Worm (Caenorhabditis elegans) whole organism, L1 larva: Measurements from ENCODE around the gene nhr-132.

Experiments
- C34B4.2 ChIP-seq: sonication (generic microtip); optimal IDR thresholded peaks from 2 replicates; lab custom pipeline; 2017; ENCODE audit warnings: mild to moderate bottlenecking, missing genetic modification characterization, missing compliant biosample characterization
- alr-1 ChIP-seq: fragments of 200-800 bp; sonication (Bioruptor generic); optimal IDR thresholded peaks from 2 replicates; lab custom pipeline; 2018; ENCODE audit warnings: borderline replicate concordance, mild to moderate bottlenecking, missing genetic modification characterization, missing compliant biosample characterization
- ceh-8 ChIP-seq: fragments of 200-800 bp; sonication (Bioruptor generic); optimal IDR thresholded peaks from 2 replicates; lab custom pipeline; 2018; ENCODE audit warnings: mild to moderate bottlenecking, missing genetic modification characterization, moderate library complexity, missing compliant biosample characterization
- ceh-82 ChIP-seq, 3 experiments: fragments of 150-350 bp in 1 of 3; sonication (generic microtip) in 2 of 3; optimal IDR thresholded peaks; 2 replicates each; lab custom pipeline; 2014 to 2017; ENCODE audit warnings: missing biosample characterization in 3 of 3, missing genetic modification characterization in 3 of 3
- ceh-90 ChIP-seq: sonication (generic microtip); optimal IDR thresholded peaks from 2 replicates; lab custom pipeline; 2016; ENCODE audit warnings: missing genetic modification characterization, missing compliant biosample characterization
- dpl-1 ChIP-seq, 3 experiments: fragments of 150-350 bp in 2 of 3; sonication (generic microtip) in 1 of 3; optimal IDR thresholded peaks; 2 replicates each; lab custom pipeline; 2014 to 2017; ENCODE audit warnings: missing biosample characterization in 3 of 3, missing genetic modification characterization in 3 of 3, missing genetic modification reagents in 3 of 3
- dsc-1 ChIP-seq: sonication (generic microtip); optimal IDR thresholded peaks from 2 replicates; lab custom pipeline; 2016; ENCODE audit warnings: mild to moderate bottlenecking, missing genetic modification characterization, missing compliant biosample characterization
- efl-1 ChIP-seq, 4 experiments: fragments of 150-350 bp; optimal IDR thresholded peaks in 3 of 4; peaks in 1 of 4; 1 replicate in 1 of 4; 2 replicates in 3 of 4; lab custom pipeline; 2014; ENCODE audit warnings: missing biosample characterization in 2 of 4, missing genetic modification characterization in 2 of 4, missing genetic modification reagents in 2 of 4
- efl-3 ChIP-seq: fragments of 200-800 bp; sonication (Bioruptor generic); optimal IDR thresholded peaks from 2 replicates; lab custom pipeline; 2018; ENCODE audit warnings: mild to moderate bottlenecking, missing genetic modification characterization, missing compliant biosample characterization
- egl-13 ChIP-seq: sonication (generic microtip); optimal IDR thresholded peaks from 2 replicates; lab custom pipeline; 2016; ENCODE audit warnings: missing genotype, missing genetic modification reagents, missing genetic modification characterization, missing compliant biosample characterization
- fkh-10 ChIP-seq: sonication (generic microtip); optimal IDR thresholded peaks from 2 replicates; lab custom pipeline; 2017; ENCODE audit warnings: missing biosample characterization, missing genetic modification reagents, missing genetic modification characterization
- fkh-8 ChIP-seq: sonication (generic microtip); optimal IDR thresholded peaks from 2 replicates; lab custom pipeline; 2016; ENCODE audit warnings: mild to moderate bottlenecking, missing genetic modification characterization, missing compliant biosample characterization
- fos-1 ChIP-seq: fragments of 150-350 bp; optimal IDR thresholded peaks from 2 replicates; lab custom pipeline; 2014; ENCODE audit warnings: missing biosample characterization, missing genetic modification characterization
- grh-1 ChIP-seq: fragments of 200-800 bp; sonication (Bioruptor generic); IDR thresholded peaks from 2 replicates; pipeline ENCODE4 v1.3.6; 2022; ENCODE audit warnings: missing genetic modification reagents, missing genetic modification characterization, missing compliant biosample characterization
- hlh-17 ChIP-seq: fragments of 200-800 bp; sonication (Bioruptor generic); optimal IDR thresholded peaks from 2 replicates; lab custom pipeline; 2018; ENCODE audit warnings: missing genetic modification characterization, mild to moderate bottlenecking, missing compliant biosample characterization, moderate library complexity, borderline replicate concordance
- hpl-2 ChIP-seq: fragments of 150-350 bp; optimal IDR thresholded peaks from 2 replicates; lab custom pipeline; 2014; ENCODE audit warnings: missing biosample characterization, missing genetic modification reagents, missing genetic modification characterization
- lin-14 ChIP-seq: fragments of 200-800 bp; sonication (Bioruptor generic); optimal IDR thresholded peaks from 2 replicates; lab custom pipeline; 2018; ENCODE audit warnings: mild to moderate bottlenecking, missing genetic modification characterization, moderate library complexity, missing compliant biosample characterization
- lir-3 ChIP-seq: sonication (generic microtip); optimal IDR thresholded peaks from 2 replicates; lab custom pipeline; 2016; ENCODE audit warnings: mild to moderate bottlenecking, missing genetic modification characterization, moderate library complexity, missing compliant biosample characterization; ENCODE audit not compliant: poor library complexity
- mab-9 ChIP-seq: fragments of 200-800 bp; sonication (Bioruptor generic); IDR thresholded peaks from 2 replicates; pipeline ENCODE4 v1.3.6; 2022; ENCODE audit warnings: missing genetic modification reagents, missing genetic modification characterization, missing compliant biosample characterization
- mdl-1 ChIP-seq, 2 experiments: fragments of 150-350 bp; optimal IDR thresholded peaks; 2 replicates each; lab custom pipeline; 2014 to 2017; ENCODE audit warnings: missing biosample characterization in 2 of 2, missing genetic modification characterization in 2 of 2, inconsistent platforms in 1 of 2
- nhr-20 ChIP-seq: sonication (generic microtip); optimal IDR thresholded peaks from 2 replicates; lab custom pipeline; 2016; ENCODE audit warnings: mild to moderate bottlenecking, missing genetic modification characterization, missing compliant biosample characterization
- nhr-47 ChIP-seq: sonication (generic microtip); optimal IDR thresholded peaks from 2 replicates; lab custom pipeline; 2016; ENCODE audit warnings: mild to moderate bottlenecking, missing genetic modification characterization, moderate library complexity, missing compliant biosample characterization
- nhr-76 ChIP-seq: sonication (generic microtip); optimal IDR thresholded peaks from 2 replicates; lab custom pipeline; 2017; ENCODE audit warnings: missing biosample characterization, missing genetic modification characterization
- nhr-90 ChIP-seq: sonication (generic microtip); optimal IDR thresholded peaks from 2 replicates; lab custom pipeline; 2016; ENCODE audit warnings: mild to moderate bottlenecking, missing genetic modification characterization, missing compliant biosample characterization; ENCODE audit not compliant: poor library complexity
- pax-3 ChIP-seq: fragments of 200-800 bp; sonication (Bioruptor generic); optimal IDR thresholded peaks from 2 replicates; lab custom pipeline; 2018; ENCODE audit warnings: mild to moderate bottlenecking, missing genetic modification characterization, moderate library complexity, missing compliant biosample characterization
- rnt-1 ChIP-seq: sonication (generic microtip); optimal IDR thresholded peaks from 2 replicates; lab custom pipeline; 2016; ENCODE audit warnings: mild to moderate bottlenecking, missing genetic modification characterization, moderate library complexity, missing compliant biosample characterization
- sptf-1 ChIP-seq: fragments of 150-350 bp; optimal IDR thresholded peaks from 2 replicates; lab custom pipeline; 2014; ENCODE audit warnings: missing biosample characterization, missing genetic modification characterization
- swsn-7 ChIP-seq: sonication (generic microtip); optimal IDR thresholded peaks from 2 replicates; lab custom pipeline; 2016; ENCODE audit warnings: missing genetic modification characterization, missing compliant biosample characterization
- tbx-2 ChIP-seq: sonication (generic microtip); optimal IDR thresholded peaks from 2 replicates; lab custom pipeline; 2016; ENCODE audit warnings: missing genetic modification characterization, missing compliant biosample characterization
- tlp-1 ChIP-seq: fragments of 150-350 bp; optimal IDR thresholded peaks from 2 replicates; lab custom pipeline; 2014; ENCODE audit warnings: missing biosample characterization, missing genetic modification characterization
- unc-130 ChIP-seq: fragments of 150-350 bp; optimal IDR thresholded peaks from 2 replicates; lab custom pipeline; 2017; ENCODE audit warnings: missing biosample characterization, missing genetic modification characterization, inconsistent platforms
- unc-62 ChIP-seq: fragments of 150-350 bp; optimal IDR thresholded peaks from 2 replicates; lab custom pipeline; 2014; ENCODE audit warnings: missing biosample characterization, missing genetic modification reagents, missing genetic modification characterization
- unc-86 ChIP-seq: sonication (generic microtip); optimal IDR thresholded peaks from 2 replicates; lab custom pipeline; 2016; ENCODE audit warnings: missing genetic modification characterization, missing compliant biosample characterization
- xbp-1 ChIP-seq: sonication (generic microtip); optimal IDR thresholded peaks from 2 replicates; lab custom pipeline; 2016; ENCODE audit warnings: missing genetic modification characterization, missing compliant biosample characterization
- ztf-4 ChIP-seq: fragments of 150-350 bp; optimal IDR thresholded peaks from 2 replicates; lab custom pipeline; 2014; ENCODE audit warnings: missing biosample characterization, missing genetic modification characterization

The nhr-132 gene

DNA sequence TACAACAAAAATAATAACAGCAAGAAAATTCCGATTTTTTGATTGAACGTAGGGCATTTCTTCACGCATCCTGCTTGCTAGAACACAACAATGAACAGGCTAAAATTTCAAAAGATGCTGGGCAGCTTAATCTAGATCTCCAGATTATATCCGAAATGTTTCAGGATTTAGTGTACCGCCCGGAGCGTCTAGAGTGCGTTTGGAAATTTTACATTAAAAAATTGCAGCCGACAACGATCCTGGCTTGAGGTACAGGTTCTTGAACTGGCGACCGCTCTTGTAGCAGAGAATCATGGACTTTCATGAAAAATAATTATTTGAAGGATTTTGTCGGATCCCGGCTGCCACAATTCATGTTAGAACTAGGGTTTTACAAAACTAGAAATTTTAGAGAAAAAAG is 13.7 kb downstream of the nhr-132 start, which contains the start of gene C14C6.6:
Gene C14C6.6 (minus strand): TSS at position 101 of the 400 bp plus-strand sequence.
- no peak for TF ChIP-seq mdl-1 (tag; optimal IDR thresholded peaks at IDR 0.05; lab: Kevin White, UChicago)
- TF ChIP-seq swsn-7 (tag; lab: Kevin White, UChicago), result no peak
- no peak for TF ChIP-seq rnt-1 (tag; lab: Kevin White, UChicago)
- TF ChIP-seq tbx-2, result no peak
- TF ChIP-seq ceh-82 (tag; optimal IDR thresholded peaks at IDR 0.05; lab: Kevin White, UChicago), result no peak
- no peak for TF ChIP-seq lir-3 (tag; lab: Kevin White, UChicago)
- no peak for TF ChIP-seq hpl-2 (GFP tag; lab: Kevin White, UChicago)
- TF ChIP-seq grh-1 (GFP tag; lab: Robert Waterston, UW), result no peak
- TF ChIP-seq nhr-20 (tag; lab: Kevin White, UChicago), result no peak
- no peak for TF ChIP-seq unc-130 (tag; lab: Kevin White, UChicago)
- TF ChIP-seq lin-14 (GFP tag; lab: Kevin White, UChicago), result no peak
- TF ChIP-seq nhr-47, result no peak
- no peak for TF ChIP-seq unc-86 (tag; lab: Kevin White, UChicago)
- TF ChIP-seq xbp-1 (tag; lab: Kevin White, UChicago), result no peak
- TF ChIP-seq dsc-1, result no peak
- no peak for TF ChIP-seq pax-3
- no peak for TF ChIP-seq efl-1 (optimal IDR thresholded peaks at IDR 0.05; lab: Kevin White, UChicago)
- no peak for TF ChIP-seq efl-1 (GFP tag; optimal IDR thresholded peaks at IDR 0.05 in 1 of 2; lab: Kevin White, UChicago)
- TF ChIP-seq alr-1 (tag; lab: Kevin White, UChicago), result no peak
- no peak for TF ChIP-seq ceh-90
- TF ChIP-seq fkh-10 (GFP tag; lab: Kevin White, UChicago), result no peak

DNA sequence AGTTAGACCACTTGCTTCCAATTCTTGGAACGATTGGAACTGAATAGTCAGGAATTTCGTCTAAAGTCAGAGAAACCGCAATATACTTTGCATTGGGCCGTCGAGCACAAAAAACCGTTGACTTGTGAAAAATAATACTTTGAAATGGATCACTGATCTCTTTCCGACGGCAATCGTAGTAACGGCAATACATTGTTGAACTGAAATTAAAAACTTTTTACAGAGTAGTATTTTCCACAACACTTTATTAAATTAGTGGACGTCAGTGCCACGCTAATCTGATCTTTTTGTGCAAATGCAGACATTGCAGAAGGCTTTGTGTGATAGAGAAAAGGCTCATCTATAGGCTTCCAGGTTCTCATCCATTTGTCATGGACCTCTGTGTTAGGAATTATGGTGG is 18.2 kb downstream of the nhr-132 start:
- TF ChIP-seq efl-3 (GFP tag; lab: Kevin White, UChicago) (no peak), lir-3 (tag; lab: Kevin White, UChicago) (no peak), sptf-1 (tag; lab: Kevin White, UChicago) (no peak), nhr-90 (no peak)

DNA sequence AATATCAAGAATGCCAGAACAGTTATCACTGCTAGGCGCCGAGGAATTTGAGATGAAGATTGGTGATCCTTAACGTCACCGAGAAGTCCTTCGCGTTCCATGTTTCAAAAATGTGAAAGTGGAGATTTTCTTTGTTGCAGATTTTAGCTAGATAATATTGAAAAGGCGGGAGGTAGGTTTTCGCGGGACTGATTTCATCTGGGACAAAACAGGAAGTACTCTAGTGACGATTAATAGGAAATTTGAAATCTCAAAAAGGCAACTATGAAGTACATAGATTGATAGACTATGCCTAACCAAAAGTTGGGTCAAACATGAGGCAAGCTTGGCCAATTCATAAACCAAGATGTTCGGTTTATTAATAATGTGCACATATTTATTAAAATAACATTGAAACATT is 18.8 kb downstream of the nhr-132 start, which contains the start of gene C14C6.8:
Gene C14C6.8 (minus strand): TSS at position 101 of the 400 bp plus-strand sequence.
- no peak for TF ChIP-seq lir-3 (tag; lab: Kevin White, UChicago)
- TF ChIP-seq dsc-1, result no peak
- TF ChIP-seq ceh-8 (GFP tag; lab: Kevin White, UChicago), result no peak
- TF ChIP-seq egl-13 (tag; lab: Kevin White, UChicago), result no peak
- TF ChIP-seq mab-9, result no peak

DNA sequence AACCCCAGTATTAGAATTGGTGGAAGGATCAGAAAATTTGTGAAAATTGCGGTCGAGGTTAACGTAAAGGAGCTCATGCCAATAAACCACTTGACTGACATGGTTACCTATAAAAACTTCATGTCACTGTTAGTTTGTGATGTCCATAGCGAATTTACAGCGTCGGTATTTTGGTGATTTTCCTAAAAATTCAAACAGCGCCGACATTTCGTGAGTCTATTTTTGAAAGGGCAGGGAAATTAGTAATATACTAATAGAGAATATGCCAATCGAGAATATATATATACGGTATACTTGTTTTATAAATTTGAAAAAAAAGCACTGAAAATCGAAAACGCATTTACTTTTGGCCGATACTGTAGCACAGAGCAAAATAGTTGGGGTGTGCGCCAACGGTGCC is 21.8 kb downstream of the nhr-132 start, which contains the start of gene srx-8:
Gene srx-8 (minus strand): TSS at position 101 of the 400 bp plus-strand sequence.
- no peak for TF ChIP-seq nhr-76 (tag; lab: Kevin White, UChicago)
- TF ChIP-seq fos-1 (tag; lab: Kevin White, UChicago), result no peak
- no peak for TF ChIP-seq efl-1 (optimal IDR thresholded peaks at IDR 0.05; lab: Kevin White, UChicago)
- peak in 1 of 2 experiments; percentile 56 for TF ChIP-seq efl-1 (GFP tag; optimal IDR thresholded peaks at IDR 0.05 in 1 of 2; lab: Kevin White, UChicago)
- no peak for TF ChIP-seq ceh-82 (tag; optimal IDR thresholded peaks at IDR 0.05; lab: Kevin White, UChicago)

DNA sequence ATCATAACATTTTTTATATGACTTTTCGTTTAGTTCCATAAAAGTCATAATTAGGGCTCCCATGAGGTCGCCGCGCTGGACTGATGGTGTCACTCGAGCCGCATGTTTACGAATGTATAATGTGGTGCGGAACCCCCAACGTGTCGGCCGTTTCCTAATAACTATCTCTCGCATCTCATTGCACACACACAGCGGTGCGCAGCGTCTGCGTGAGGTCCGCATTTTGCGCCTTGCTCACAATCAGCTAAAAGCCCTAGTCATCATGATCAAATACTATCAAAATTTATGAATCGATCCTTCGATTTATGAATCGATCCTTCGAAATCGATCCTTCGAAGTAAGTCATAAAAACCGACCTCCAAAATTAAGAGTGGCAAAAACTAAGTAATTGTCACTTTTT is 25.7 kb downstream of the nhr-132 start, which contains the start of gene srx-7:
Gene srx-7 (plus strand): TSS at position 256 of the 400 bp plus-strand sequence.
- TF ChIP-seq ceh-8 (GFP tag; lab: Kevin White, UChicago) (no peak), fkh-8 (no peak), sptf-1 (tag; lab: Kevin White, UChicago) (no peak)

DNA sequence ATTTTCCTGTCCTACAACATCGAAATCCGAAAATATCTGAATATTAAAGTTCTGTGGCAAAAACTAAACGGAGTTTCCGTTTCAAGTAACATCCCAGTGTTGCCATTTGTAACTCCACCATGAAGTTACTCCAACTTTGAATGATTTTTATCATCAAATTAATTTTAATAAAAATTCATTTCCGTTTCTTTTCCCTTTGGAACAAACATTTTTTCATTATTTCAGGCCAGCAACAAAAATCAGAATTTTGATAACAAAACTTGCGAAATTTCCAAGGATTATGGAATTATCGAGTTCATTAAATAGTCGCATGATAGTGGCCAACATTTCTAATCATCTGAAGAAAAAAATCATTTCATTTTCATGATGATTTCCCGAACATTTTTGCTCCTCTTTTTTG is 28.6 kb downstream of the nhr-132 start, which contains the start of gene C14C6.2:
Gene C14C6.2 (plus strand): TSS at position 301 of the 400 bp plus-strand sequence.
- TF ChIP-seq unc-62, result no peak
- TF ChIP-seq fos-1 (tag; lab: Kevin White, UChicago), result no peak
- no peak for TF ChIP-seq ztf-4 (tag; lab: Kevin White, UChicago)
- no peak for TF ChIP-seq dpl-1 (GFP tag; optimal IDR thresholded peaks at IDR 0.05; lab: Kevin White, UChicago)
- TF ChIP-seq C34B4.2 (tag; lab: Kevin White, UChicago), result no peak
- no peak for TF ChIP-seq tlp-1
- no peak for TF ChIP-seq efl-3 (GFP tag; lab: Kevin White, UChicago)
- TF ChIP-seq hlh-17 (GFP tag; lab: Kevin White, UChicago), result no peak
